Worm (Caenorhabditis elegans) whole organism, L4 larva: ENCODE results near the gene cpr-3.

Source experiments
- ZK337.2 ChIP-seq: fragments of 200-800 bp; sonication (Bioruptor generic); IDR thresholded peaks from 2 replicates; pipeline ENCODE4 v1.3.6; 2022; ENCODE audit warnings: missing genetic modification reagents, missing genetic modification characterization, missing compliant biosample characterization
- aha-1 ChIP-seq: fragments of 150-350 bp; peaks from one replicate; lab custom pipeline; 2014; ENCODE audit warnings: missing biosample characterization, missing genetic modification characterization
- ceh-32 ChIP-seq: sonication (generic microtip); optimal IDR thresholded peaks from 2 replicates; lab custom pipeline; 2016; ENCODE audit warnings: mild to moderate bottlenecking, missing genetic modification characterization, missing compliant biosample characterization; ENCODE audit not compliant: poor library complexity
- ceh-62 ChIP-seq: sonication (generic microtip); optimal IDR thresholded peaks from 2 replicates; lab custom pipeline; 2017; ENCODE audit warnings: missing biosample characterization, missing genetic modification characterization
- cey-2 ChIP-seq: sonication (generic microtip); optimal IDR thresholded peaks from 3 replicates; lab custom pipeline; 2017; ENCODE audit warnings: missing genetic modification characterization, mild to moderate bottlenecking, missing compliant biosample characterization, antibody characterized with exemption, borderline replicate concordance; ENCODE audit not compliant: insufficient read depth
- ctbp-1 ChIP-seq: fragments of 200-800 bp; sonication (Bioruptor generic); IDR thresholded peaks from 2 replicates; pipeline ENCODE4 v1.3.6; 2022; ENCODE audit warnings: missing genetic modification reagents, missing genetic modification characterization, missing compliant biosample characterization
- daf-16 ChIP-seq, 3 experiments: sonication (generic microtip); optimal IDR thresholded peaks; 2 replicates each; lab custom pipeline; 2016 to 2017; ENCODE audit warnings: missing genetic modification characterization in 3 of 3, missing genetic modification reagents in 3 of 3, mild to moderate bottlenecking in 2 of 3, missing compliant biosample characterization in 2 of 3, missing biosample characterization in 1 of 3, moderate library complexity in 1 of 3
- daf-19 ChIP-seq: fragments of 200-800 bp; sonication (Bioruptor generic); conservative IDR thresholded peaks from 2 replicates; pipeline ENCODE4 v1.3.6; 2022; ENCODE audit warnings: missing genetic modification characterization, missing compliant biosample characterization
- daf-8 ChIP-seq: fragments of 200-800 bp; sonication (Bioruptor generic); IDR thresholded peaks from 2 replicates; pipeline ENCODE4 v1.3.6; 2022; ENCODE audit warnings: missing genetic modification characterization, missing compliant biosample characterization
- dmd-6 ChIP-seq: fragments of 200-800 bp; sonication (Bioruptor generic); IDR thresholded peaks from 2 replicates; pipeline ENCODE4 v1.3.6; 2022; ENCODE audit warnings: missing genetic modification reagents, missing genetic modification characterization, missing compliant biosample characterization
- dpl-1 ChIP-seq: fragments of 150-350 bp; optimal IDR thresholded peaks from 2 replicates; lab custom pipeline; 2014; ENCODE audit warnings: missing biosample characterization, missing genetic modification reagents, missing genetic modification characterization
- dve-1 ChIP-seq: sonication (generic microtip); optimal IDR thresholded peaks from 2 replicates; lab custom pipeline; 2017; ENCODE audit warnings: antibody characterized with exemption, mild to moderate bottlenecking, missing genetic modification characterization, missing compliant biosample characterization; ENCODE audit not compliant: insufficient read depth
- fkh-10 ChIP-seq: fragments of 150-350 bp; optimal IDR thresholded peaks from 2 replicates; lab custom pipeline; 2014; ENCODE audit warnings: missing biosample characterization, missing genetic modification reagents, missing genetic modification characterization
- gei-8 ChIP-seq: fragments of 200-800 bp; sonication (Bioruptor generic); optimal IDR thresholded peaks from 2 replicates; lab custom pipeline; 2018; ENCODE audit warnings: mild to moderate bottlenecking, missing genetic modification characterization, missing compliant biosample characterization
- hlh-11 ChIP-seq: fragments of 200-800 bp; sonication (Bioruptor generic); optimal IDR thresholded peaks from 2 replicates; lab custom pipeline; 2018; ENCODE audit warnings: mild to moderate bottlenecking, missing genetic modification characterization, missing compliant biosample characterization
- hlh-30 ChIP-seq: sonication (generic microtip); optimal IDR thresholded peaks from 2 replicates; lab custom pipeline; 2017; ENCODE audit warnings: antibody characterized with exemption, mild to moderate bottlenecking, missing genetic modification characterization, missing compliant biosample characterization; ENCODE audit not compliant: insufficient read depth
- lim-7 ChIP-seq: fragments of 200-800 bp; sonication (Bioruptor generic); IDR thresholded peaks from 2 replicates; pipeline ENCODE4 v1.3.6; 2022; ENCODE audit warnings: missing genetic modification characterization, missing compliant biosample characterization
- lin-39 ChIP-seq: fragments of 150-350 bp; optimal IDR thresholded peaks from 2 replicates; lab custom pipeline; 2014; ENCODE audit warnings: missing biosample characterization, missing genetic modification reagents, missing genetic modification characterization
- lsy-2 ChIP-seq, 2 experiments: fragments of 150-350 bp in 1 of 2; sonication (generic microtip) in 1 of 2; optimal IDR thresholded peaks; 2 replicates each; lab custom pipeline; 2014 to 2017; ENCODE audit warnings: missing biosample characterization in 2 of 2, missing genetic modification characterization in 2 of 2
- mdl-1 ChIP-seq, 2 experiments: fragments of 150-350 bp in 1 of 2; sonication (generic microtip) in 1 of 2; optimal IDR thresholded peaks; 2 replicates each; lab custom pipeline; 2014 to 2017; ENCODE audit warnings: missing biosample characterization in 2 of 2, missing genetic modification characterization in 2 of 2
- mxl-2 ChIP-seq: fragments of 200-800 bp; sonication (Bioruptor generic); conservative IDR thresholded peaks from 2 replicates; pipeline ENCODE4 v1.3.6; 2022; ENCODE audit warnings: missing genetic modification reagents, missing genetic modification characterization, missing compliant biosample characterization
- mxl-3 ChIP-seq: fragments of 200-800 bp; sonication (Bioruptor generic); optimal IDR thresholded peaks from 2 replicates; lab custom pipeline; 2018; ENCODE audit warnings: mild to moderate bottlenecking, missing genetic modification characterization, missing compliant biosample characterization
- nhr-10 ChIP-seq: fragments of 150-350 bp; optimal IDR thresholded peaks from 2 replicates; lab custom pipeline; 2014; ENCODE audit warnings: missing biosample characterization, missing genetic modification characterization
- nhr-11 ChIP-seq: fragments of 150-350 bp; optimal IDR thresholded peaks from 2 replicates; lab custom pipeline; 2014; ENCODE audit warnings: missing biosample characterization, missing genetic modification characterization
- nhr-237 ChIP-seq: sonication (generic microtip); optimal IDR thresholded peaks from 2 replicates; lab custom pipeline; 2017; ENCODE audit warnings: missing biosample characterization, missing genetic modification characterization
- nhr-28 ChIP-seq: fragments of 150-350 bp; optimal IDR thresholded peaks from 2 replicates; lab custom pipeline; 2014; ENCODE audit warnings: missing biosample characterization, missing genetic modification characterization
- nhr-42 ChIP-seq: fragments of 200-800 bp; sonication (Bioruptor generic); IDR thresholded peaks from 2 replicates; pipeline ENCODE4 v1.3.6; 2022; ENCODE audit warnings: missing genetic modification characterization, missing compliant biosample characterization
- nhr-48 ChIP-seq: sonication (generic microtip); optimal IDR thresholded peaks from 2 replicates; lab custom pipeline; 2016; ENCODE audit warnings: mild to moderate bottlenecking, missing genetic modification characterization, missing compliant biosample characterization
- nhr-6 ChIP-seq: fragments of 150-350 bp; optimal IDR thresholded peaks from 2 replicates; lab custom pipeline; 2014; ENCODE audit warnings: missing biosample characterization, missing genetic modification characterization
- nhr-77 ChIP-seq: fragments of 150-350 bp; optimal IDR thresholded peaks from 2 replicates; lab custom pipeline; 2014; ENCODE audit warnings: missing biosample characterization, missing genetic modification characterization
- pha-4 ChIP-seq, 2 experiments: fragments of 150-350 bp in 1 of 2; fragments of 200-800 bp in 1 of 2; sonication (Bioruptor generic) in 1 of 2; IDR thresholded peaks in 1 of 2; optimal IDR thresholded peaks in 1 of 2; 2 replicates each; pipeline versions ENCODE4 v1.3.6 to Lab custom; 2014 to 2022; ENCODE audit warnings: missing genetic modification characterization in 2 of 2, missing genetic modification reagents in 2 of 2, missing biosample characterization in 1 of 2, missing compliant biosample characterization in 1 of 2
- php-3 ChIP-seq: fragments of 200-800 bp; sonication (Bioruptor generic); IDR thresholded peaks from 2 replicates; pipeline ENCODE4 v1.3.6; 2022; ENCODE audit warnings: missing genetic modification reagents, missing genetic modification characterization, missing compliant biosample characterization
- pqm-1 ChIP-seq: sonication (generic microtip); optimal IDR thresholded peaks from 2 replicates; lab custom pipeline; 2017; ENCODE audit warnings: missing biosample characterization, missing genetic modification characterization
- rbr-2 ChIP-seq: sonication (generic microtip); optimal IDR thresholded peaks from 2 replicates; lab custom pipeline; 2016; ENCODE audit warnings: missing genotype, missing genetic modification characterization, missing compliant biosample characterization
- saeg-2 ChIP-seq: fragments of 200-800 bp; sonication (Bioruptor generic); IDR thresholded peaks from 2 replicates; pipeline ENCODE4 v1.3.6; 2022; ENCODE audit warnings: missing genetic modification reagents, missing genetic modification characterization, missing compliant biosample characterization
- spr-3 ChIP-seq: fragments of 200-800 bp; sonication (Bioruptor generic); optimal IDR thresholded peaks from 2 replicates; lab custom pipeline; 2018; ENCODE audit warnings: mild to moderate bottlenecking, missing genetic modification characterization, missing compliant biosample characterization
- unc-62 ChIP-seq, 3 experiments: fragments of 150-350 bp in 1 of 3; sonication (generic microtip); optimal IDR thresholded peaks in 2 of 3; peaks in 1 of 3; 1 replicate in 1 of 3; 2 replicates in 2 of 3; lab custom pipeline; 2014 to 2017; ENCODE audit warnings: missing biosample characterization in 3 of 3, missing genetic modification characterization in 3 of 3, missing genetic modification reagents in 3 of 3, missing genotype in 1 of 3
- ztf-11 ChIP-seq: fragments of 150-350 bp; optimal IDR thresholded peaks from 2 replicates; lab custom pipeline; 2014; ENCODE audit warnings: missing biosample characterization, missing genetic modification characterization
- ztf-7 ChIP-seq: fragments of 150-350 bp; optimal IDR thresholded peaks from 2 replicates; lab custom pipeline; 2014; ENCODE audit warnings: missing biosample characterization, missing genetic modification characterization

The cpr-3 gene

ce11 chrV:15298597-15298996 is at the start of gene cpr-3:
Gene cpr-3 (minus strand): TSS chrV:15298700.
- no peak for TF ChIP-seq nhr-10 (tag; lab: Kevin White, UChicago)
- no peak for TF ChIP-seq daf-19 (GFP tag; lab: Robert Waterston, UW)
- TF ChIP-seq nhr-11 (tag; lab: Kevin White, UChicago), result no peak
- TF ChIP-seq dve-1 (tag; lab: Kevin White, UChicago), result peak; percentile 73
- peak; percentile 49 for TF ChIP-seq hlh-30
- no peak for TF ChIP-seq lim-7 (GFP tag; lab: Robert Waterston, UW)
- peak in 1 of 2 experiments; percentile 30 for TF ChIP-seq mdl-1 (tag; optimal IDR thresholded peaks at IDR 0.05; lab: Kevin White, UChicago)
- no peak for TF ChIP-seq aha-1 (tag; lab: Kevin White, UChicago)
- no peak for TF ChIP-seq spr-3
- TF ChIP-seq nhr-77 (tag; lab: Kevin White, UChicago), result peak; percentile 83
- TF ChIP-seq nhr-28 (tag; lab: Kevin White, UChicago), result peak; percentile 98
- peak; percentile 27 for TF ChIP-seq nhr-48
- no peak for TF ChIP-seq lsy-2 (tag; optimal IDR thresholded peaks at IDR 0.05; lab: Kevin White, UChicago)
- no peak for TF ChIP-seq daf-16 (GFP tag; optimal IDR thresholded peaks at IDR 0.05; lab: Kevin White, UChicago)
- TF ChIP-seq daf-16 (tag; optimal IDR thresholded peaks at IDR 0.05; lab: Kevin White, UChicago), result peak; percentile 85
- TF ChIP-seq rbr-2 (tag; lab: Kevin White, UChicago), result no peak
- peak; percentile 99 for TF ChIP-seq pqm-1
- TF ChIP-seq ztf-7 (tag; lab: Kevin White, UChicago), result peak; percentile 31
- peak; percentile 95 for TF ChIP-seq dmd-6
- TF ChIP-seq ctbp-1 (GFP tag; lab: Robert Waterston, UW), result no peak
- no peak for TF ChIP-seq gei-8 (GFP tag; lab: Kevin White, UChicago)
- TF ChIP-seq php-3 (GFP tag; lab: Robert Waterston, UW), result no peak; the same call in none of the 2 replicates
- TF ChIP-seq ztf-11 (tag; lab: Kevin White, UChicago), result no peak
- TF ChIP-seq hlh-11, result no peak
- TF ChIP-seq mxl-3 (GFP tag; lab: Kevin White, UChicago), result no peak
- TF ChIP-seq nhr-6 (tag; lab: Kevin White, UChicago), result peak; percentile 99
- no peak for TF ChIP-seq mxl-2 (GFP tag; lab: Robert Waterston, UW)
- TF ChIP-seq fkh-10 (GFP tag; lab: Kevin White, UChicago), result no peak
- TF ChIP-seq nhr-42, result no peak
- TF ChIP-seq lin-39, result no peak

ce11 chrV:15347292-15347691 is 48.8 kb upstream of the cpr-3 start, which contains the start of gene C29F3.3:
Gene C29F3.3 (minus strand): TSS chrV:15347392.
- TF ChIP-seq ZK337.2 (GFP tag; lab: Robert Waterston, UW), result no peak
- no peak for TF ChIP-seq pha-4 (GFP tag; IDR thresholded peaks at IDR 0.05; lab: Robert Waterston, UW)
- TF ChIP-seq pha-4 (tag; optimal IDR thresholded peaks at IDR 0.05; lab: Kevin White, UChicago), result no peak
- no peak for TF ChIP-seq unc-62 (GFP tag; optimal IDR thresholded peaks at IDR 0.05 in 1 of 2; lab: Kevin White, UChicago)
- TF ChIP-seq unc-62 (tag; optimal IDR thresholded peaks at IDR 0.05; lab: Kevin White, UChicago), result no peak
- TF ChIP-seq ceh-32 (tag; lab: Kevin White, UChicago), result no peak
- TF ChIP-seq saeg-2 (GFP tag; lab: Robert Waterston, UW), result no peak
- no peak for TF ChIP-seq cey-2
- TF ChIP-seq rbr-2 (tag; lab: Kevin White, UChicago), result no peak
- TF ChIP-seq dpl-1, result no peak
- TF ChIP-seq ctbp-1 (GFP tag; lab: Robert Waterston, UW), result no peak
- TF ChIP-seq nhr-11 (tag; lab: Kevin White, UChicago), result no peak
- no peak for TF ChIP-seq daf-8 (GFP tag; lab: Robert Waterston, UW)
- TF ChIP-seq daf-16 (GFP tag; optimal IDR thresholded peaks at IDR 0.05; lab: Kevin White, UChicago), result no peak
- TF ChIP-seq daf-16 (tag; optimal IDR thresholded peaks at IDR 0.05; lab: Kevin White, UChicago), result no peak
- TF ChIP-seq mxl-2 (GFP tag; lab: Robert Waterston, UW), result no peak
- TF ChIP-seq nhr-237 (tag; lab: Kevin White, UChicago), result no peak
- TF ChIP-seq hlh-11, result no peak
- no peak for TF ChIP-seq ceh-62 (tag; lab: Kevin White, UChicago)
- TF ChIP-seq daf-19 (GFP tag; lab: Robert Waterston, UW), result no peak
- TF ChIP-seq nhr-28 (tag; lab: Kevin White, UChicago), result no peak
